Worm (Caenorhabditis elegans) whole organism, L4 larva: Measurements from ENCODE around the gene Y73F8A.14.
"Not testable (repeated sequence)": the region's sequence is repeated elsewhere in the genome, so short reads cannot be mapped to it uniquely, and the experiment has no call there.

Experiments
- F10B5.3 ChIP-seq: sonication (generic microtip); optimal IDR thresholded peaks from 2 replicates; lab custom pipeline; 2016; ENCODE audit warnings: mild to moderate bottlenecking, missing genetic modification characterization, missing compliant biosample characterization
- F26F4.8 ChIP-seq: fragments of 200-800 bp; sonication (Bioruptor generic); conservative IDR thresholded peaks from 2 replicates; pipeline ENCODE4 v1.3.6; 2022; ENCODE audit warnings: missing genetic modification characterization, missing compliant biosample characterization
- R02D3.7 ChIP-seq: fragments of 150-350 bp; sonication (generic microtip); optimal IDR thresholded peaks from 3 replicates; lab custom pipeline; 2014; ENCODE audit warnings: missing biosample characterization, missing genetic modification characterization
- T20F7.1 ChIP-seq: fragments of 200-800 bp; sonication (Bioruptor generic); optimal IDR thresholded peaks from 2 replicates; lab custom pipeline; 2018; ENCODE audit warnings: mild to moderate bottlenecking, missing genetic modification characterization, missing compliant biosample characterization
- T26A8.4 ChIP-seq: fragments of 200-800 bp; sonication (Bioruptor generic); IDR thresholded peaks from 2 replicates; pipeline ENCODE4 v1.3.6; 2022; ENCODE audit warnings: missing genetic modification characterization, missing compliant biosample characterization
- Y5F2A.4 ChIP-seq: fragments of 200-800 bp; sonication (Bioruptor generic); optimal IDR thresholded peaks from 2 replicates; lab custom pipeline; 2018; ENCODE audit warnings: mild to moderate bottlenecking, missing genetic modification characterization, missing compliant biosample characterization
- ZK337.2 ChIP-seq: fragments of 200-800 bp; sonication (Bioruptor generic); IDR thresholded peaks from 2 replicates; pipeline ENCODE4 v1.3.6; 2022; ENCODE audit warnings: missing genetic modification reagents, missing genetic modification characterization, missing compliant biosample characterization
- aha-1 ChIP-seq: fragments of 150-350 bp; peaks from one replicate; lab custom pipeline; 2014; ENCODE audit warnings: missing biosample characterization, missing genetic modification characterization
- ama-1 ChIP-seq: fragments of 150-350 bp; optimal IDR thresholded peaks from 2 replicates; lab custom pipeline; 2014; ENCODE audit warnings: inconsistent platforms, mixed read lengths
- ctbp-1 ChIP-seq: fragments of 200-800 bp; sonication (Bioruptor generic); IDR thresholded peaks from 2 replicates; pipeline ENCODE4 v1.3.6; 2022; ENCODE audit warnings: missing genetic modification reagents, missing genetic modification characterization, missing compliant biosample characterization
- daf-16 ChIP-seq, 3 experiments: sonication (generic microtip); optimal IDR thresholded peaks; 2 replicates each; lab custom pipeline; 2016 to 2017; ENCODE audit warnings: missing genetic modification characterization in 3 of 3, missing genetic modification reagents in 3 of 3, mild to moderate bottlenecking in 2 of 3, missing compliant biosample characterization in 2 of 3, missing biosample characterization in 1 of 3, moderate library complexity in 1 of 3
- dmd-9 ChIP-seq: fragments of 200-800 bp; sonication (Bioruptor generic); IDR thresholded peaks from 2 replicates; pipeline ENCODE4 v1.3.6; 2022; ENCODE audit warnings: missing genetic modification reagents, missing genetic modification characterization, missing compliant biosample characterization
- egl-27 ChIP-seq: sonication (generic microtip); optimal IDR thresholded peaks from 3 replicates; lab custom pipeline; 2017; ENCODE audit warnings: missing biosample characterization, missing genetic modification reagents, missing genetic modification characterization
- gei-8 ChIP-seq: fragments of 200-800 bp; sonication (Bioruptor generic); optimal IDR thresholded peaks from 2 replicates; lab custom pipeline; 2018; ENCODE audit warnings: mild to moderate bottlenecking, missing genetic modification characterization, missing compliant biosample characterization
- hmg-1.1 ChIP-seq: fragments of 200-800 bp; sonication (Bioruptor generic); IDR thresholded peaks from 2 replicates; pipeline ENCODE4 v1.3.6; 2022; ENCODE audit warnings: missing genetic modification reagents, missing genetic modification characterization, missing compliant biosample characterization
- lin-1 ChIP-seq: fragments of 200-800 bp; sonication (Bioruptor generic); IDR thresholded peaks from 2 replicates; pipeline ENCODE4 v1.3.6; 2022; ENCODE audit warnings: missing genetic modification reagents, missing genetic modification characterization, missing compliant biosample characterization
- lin-13 ChIP-seq: fragments of 150-350 bp; optimal IDR thresholded peaks from 2 replicates; lab custom pipeline; 2014; ENCODE audit warnings: missing biosample characterization, missing genetic modification reagents, missing genetic modification characterization
- lin-29 ChIP-seq: fragments of 200-800 bp; sonication (Bioruptor generic); IDR thresholded peaks from 2 replicates; pipeline ENCODE4 v1.3.6; 2022; ENCODE audit warnings: missing genetic modification reagents, missing genetic modification characterization, missing compliant biosample characterization
- lin-38 ChIP-seq: fragments of 200-800 bp; sonication (Bioruptor generic); IDR thresholded peaks from 2 replicates; pipeline ENCODE4 v1.3.6; 2022; ENCODE audit warnings: missing genetic modification reagents, missing genetic modification characterization, missing compliant biosample characterization
- lin-39 ChIP-seq: fragments of 150-350 bp; optimal IDR thresholded peaks from 2 replicates; lab custom pipeline; 2014; ENCODE audit warnings: missing biosample characterization, missing genetic modification reagents, missing genetic modification characterization
- mdl-1 ChIP-seq, 2 experiments: fragments of 150-350 bp in 1 of 2; sonication (generic microtip) in 1 of 2; optimal IDR thresholded peaks; 2 replicates each; lab custom pipeline; 2014 to 2017; ENCODE audit warnings: missing biosample characterization in 2 of 2, missing genetic modification characterization in 2 of 2
- nhr-10 ChIP-seq: fragments of 150-350 bp; optimal IDR thresholded peaks from 2 replicates; lab custom pipeline; 2014; ENCODE audit warnings: missing biosample characterization, missing genetic modification characterization
- nhr-111 ChIP-seq: fragments of 200-800 bp; sonication (Bioruptor generic); optimal IDR thresholded peaks from 2 replicates; lab custom pipeline; 2018; ENCODE audit warnings: mild to moderate bottlenecking, missing genetic modification characterization, missing compliant biosample characterization
- nhr-237 ChIP-seq: sonication (generic microtip); optimal IDR thresholded peaks from 2 replicates; lab custom pipeline; 2017; ENCODE audit warnings: missing biosample characterization, missing genetic modification characterization
- nhr-42 ChIP-seq: fragments of 200-800 bp; sonication (Bioruptor generic); IDR thresholded peaks from 2 replicates; pipeline ENCODE4 v1.3.6; 2022; ENCODE audit warnings: missing genetic modification characterization, missing compliant biosample characterization
- pha-4 ChIP-seq, 2 experiments: fragments of 150-350 bp in 1 of 2; fragments of 200-800 bp in 1 of 2; sonication (Bioruptor generic) in 1 of 2; IDR thresholded peaks in 1 of 2; optimal IDR thresholded peaks in 1 of 2; 2 replicates each; pipeline versions ENCODE4 v1.3.6 to Lab custom; 2014 to 2022; ENCODE audit warnings: missing genetic modification characterization in 2 of 2, missing genetic modification reagents in 2 of 2, missing biosample characterization in 1 of 2, missing compliant biosample characterization in 1 of 2
- php-3 ChIP-seq: fragments of 200-800 bp; sonication (Bioruptor generic); IDR thresholded peaks from 2 replicates; pipeline ENCODE4 v1.3.6; 2022; ENCODE audit warnings: missing genetic modification reagents, missing genetic modification characterization, missing compliant biosample characterization
- skn-1 ChIP-seq: fragments of 150-350 bp; optimal IDR thresholded peaks from 2 replicates; lab custom pipeline; 2014; ENCODE audit warnings: missing biosample characterization, missing genetic modification characterization
- snpc-1.2 ChIP-seq: fragments of 200-800 bp; sonication (Bioruptor generic); IDR thresholded peaks from 2 replicates; pipeline ENCODE4 v1.3.6; 2022; ENCODE audit warnings: missing genetic modification reagents, missing genetic modification characterization, missing compliant biosample characterization
- tag-97 ChIP-seq: fragments of 200-800 bp; sonication (Bioruptor generic); IDR thresholded peaks from 2 replicates; pipeline ENCODE4 v1.3.6; 2022; ENCODE audit warnings: missing genetic modification characterization, missing compliant biosample characterization
- unc-62 ChIP-seq, 3 experiments: fragments of 150-350 bp in 1 of 3; sonication (generic microtip); optimal IDR thresholded peaks in 2 of 3; peaks in 1 of 3; 1 replicate in 1 of 3; 2 replicates in 2 of 3; lab custom pipeline; 2014 to 2017; ENCODE audit warnings: missing biosample characterization in 3 of 3, missing genetic modification characterization in 3 of 3, missing genetic modification reagents in 3 of 3, missing genotype in 1 of 3
- zag-1 ChIP-seq: fragments of 150-350 bp; optimal IDR thresholded peaks from 2 replicates; lab custom pipeline; 2014; ENCODE audit warnings: missing biosample characterization, missing genetic modification characterization
- zip-11 ChIP-seq: fragments of 200-800 bp; sonication (Bioruptor generic); IDR thresholded peaks from 2 replicates; pipeline ENCODE4 v1.3.6; 2022; ENCODE audit warnings: missing genetic modification characterization, missing compliant biosample characterization

Gene Y73F8A.14

ce11 chrIV:15323593-15323992, 4.7 kb upstream of the Y73F8A.14 start, which contains the start of gene tbx-39:
Gene tbx-39, plus strand, starts transcription at chrIV:15323893.
- TF ChIP-seq Y5F2A.4 (no peak), skn-1 (no peak), nhr-111 (GFP tag; lab: Kevin White, UChicago) (no peak), mdl-1 (tag; optimal IDR thresholded peaks at IDR 0.05; lab: Kevin White, UChicago) (no peak)
- TF ChIP-seq, all 104 proteins: peak for 0

ce11 chrIV:15321279-15321678, 2.4 kb upstream of the Y73F8A.14 start, which contains the start of gene Y73F8A.15:
Gene Y73F8A.15, plus strand, starts transcription at chrIV:15321579.
- no peak for TF ChIP-seq aha-1 (tag; lab: Kevin White, UChicago)
- TF ChIP-seq ctbp-1: no peak

ce11 chrIV:15318320-15318719, 562 bp downstream of the Y73F8A.14 start:
- TF ChIP-seq snpc-1.2 (GFP tag; lab: Robert Waterston, UW) (peak; percentile 98), F26F4.8 (GFP tag; lab: Robert Waterston, UW) (peak; percentile 58; the same call in 1 of the 2 replicates), pha-4 (GFP tag; IDR thresholded peaks at IDR 0.05; lab: Robert Waterston, UW) (peak; percentile 27; the same call in 1 of the 2 replicates)
- TF ChIP-seq pha-4 (tag; optimal IDR thresholded peaks at IDR 0.05; lab: Kevin White, UChicago): not testable (repeated sequence)

ce11 chrIV:15315502-15315901, 3.4 kb downstream of the Y73F8A.14 start:
- TF ChIP-seq unc-62 (GFP tag; optimal IDR thresholded peaks at IDR 0.05 in 1 of 2; lab: Kevin White, UChicago): peak in 1 of 2 experiments; percentile 94
- TF ChIP-seq unc-62 (tag; optimal IDR thresholded peaks at IDR 0.05; lab: Kevin White, UChicago): no peak
- TF ChIP-seq snpc-1.2 (GFP tag; lab: Robert Waterston, UW): 0 out of 2 replicates have a peak, but pooled peaks have one; percentile 31
- TF ChIP-seq hmg-1.1 (GFP tag; lab: Robert Waterston, UW): no peak
- TF ChIP-seq nhr-10 (tag; lab: Kevin White, UChicago): no peak

ce11 chrIV:15312008-15312407, 6.9 kb downstream of the Y73F8A.14 start, which contains the start of gene Y73F8A.13:
Gene Y73F8A.13, plus strand, starts transcription at chrIV:15312247.
- no peak for TF ChIP-seq daf-16 (GFP tag; optimal IDR thresholded peaks at IDR 0.05; lab: Kevin White, UChicago)
- TF ChIP-seq daf-16 (tag; optimal IDR thresholded peaks at IDR 0.05; lab: Kevin White, UChicago): peak; percentile 55
- TF ChIP-seq F10B5.3 (tag; lab: Kevin White, UChicago): no peak
- TF ChIP-seq lin-13 (GFP tag; lab: Kevin White, UChicago): peak; percentile 3
- TF ChIP-seq lin-29 (GFP tag; lab: Robert Waterston, UW): no peak
- no peak for TF ChIP-seq T20F7.1
- no peak for TF ChIP-seq zip-11
- no peak for TF ChIP-seq dmd-9 (GFP tag; lab: Robert Waterston, UW)

- TF ChIP-seq zag-1 (tag; lab: Kevin White, UChicago); ZK337.2 (GFP tag; lab: Robert Waterston, UW); gei-8 (GFP tag; lab: Kevin White, UChicago): not testable (repeated sequence)
Measured at ce11 chrIV:15311590-15311989, 7.3 kb downstream of the Y73F8A.14 start, which contains the start of gene Y73F8A.12. Gene Y73F8A.12, minus strand, starts transcription at chrIV:15311690.

ce11 chrIV:15310965-15311364, 7.9 kb downstream of the Y73F8A.14 start:
- TF ChIP-seq snpc-1.2 (GFP tag; lab: Robert Waterston, UW): peak; percentile 97
- peak; percentile 34 for TF ChIP-seq lin-38 (GFP tag; lab: Robert Waterston, UW)
- TF ChIP-seq, all 104 proteins: peak for 2; not testable (repeated sequence) for 102

ce11 chrIV:15302151-15302550, 16.7 kb downstream of the Y73F8A.14 start, which contains the start of gene best-21:
Gene best-21, plus strand, starts transcription at chrIV:15302451.
- TF ChIP-seq R02D3.7 (tag; lab: Kevin White, UChicago) (no peak), tag-97 (GFP tag; lab: Robert Waterston, UW) (no peak), egl-27 (tag; lab: Kevin White, UChicago) (no peak), nhr-237 (tag; lab: Kevin White, UChicago) (no peak), nhr-111 (GFP tag; lab: Kevin White, UChicago) (no peak), lin-39 (tag; lab: Kevin White, UChicago) (no peak), ama-1 (lab: Kevin White, UChicago) (no peak), lin-1 (GFP tag; lab: Robert Waterston, UW) (no peak), T26A8.4 (no peak), nhr-42 (no peak), lin-13 (GFP tag; lab: Kevin White, UChicago) (no peak), php-3 (GFP tag; lab: Robert Waterston, UW) (no peak)
